Worm (Caenorhabditis elegans): ENCODE measurements around the gene H23N18.6.

H23N18.6 gene

ce11 chrV:4877587-4877986 lies 37.3 kb downstream of the H23N18.6 start, which contains the start of gene T19H12.6:
Gene T19H12.6 (minus strand): TSS chrV:4877687.
- no peak for TF ChIP-seq snu-23 (GFP tag; optimal IDR thresholded peaks at IDR 0.05)
- no peak for TF ChIP-seq nhr-90 (tag; optimal IDR thresholded peaks at IDR 0.05; ENCODE audit: poor library complexity)
- TF ChIP-seq nhr-76 (tag; optimal IDR thresholded peaks at IDR 0.05) = no peak
- no peak for TF ChIP-seq pag-3 (tag; optimal IDR thresholded peaks at IDR 0.05; ENCODE audit: borderline replicate concordance, insufficient read depth)
- TF ChIP-seq skn-1 (tag; optimal IDR thresholded peaks at IDR 0.05) = no peak
- no peak for TF ChIP-seq fkh-8 (tag; optimal IDR thresholded peaks at IDR 0.05)
- TF ChIP-seq pax-3 (tag; optimal IDR thresholded peaks at IDR 0.05) = no peak
- no peak for TF ChIP-seq tbx-2 (tag; optimal IDR thresholded peaks at IDR 0.05)
- TF ChIP-seq fkh-10 (GFP tag; optimal IDR thresholded peaks at IDR 0.05) = no peak
- no peak for TF ChIP-seq hlh-17 (GFP tag; optimal IDR thresholded peaks at IDR 0.05; ENCODE audit: borderline replicate concordance)
- no peak for TF ChIP-seq ceh-82 (tag; optimal IDR thresholded peaks at IDR 0.05)
- TF ChIP-seq nhr-20 (tag; optimal IDR thresholded peaks at IDR 0.05) = no peak

- TF ChIP-seq dsc-1 (tag; optimal IDR thresholded peaks at IDR 0.05) (no peak), elt-3 (tag; optimal IDR thresholded peaks at IDR 0.05) (no peak), ceh-8 (GFP tag; optimal IDR thresholded peaks at IDR 0.05) (no peak), unc-86 (tag; optimal IDR thresholded peaks at IDR 0.05) (no peak), unc-62 (GFP tag; optimal IDR thresholded peaks at IDR 0.05) (no peak), Y116A8C.19 (tag; optimal IDR thresholded peaks at IDR 0.05; ENCODE audit: borderline replicate concordance) (no peak), sptf-1 (tag; optimal IDR thresholded peaks at IDR 0.05) (no peak), nhr-11 (tag; optimal IDR thresholded peaks at IDR 0.05) (no peak), tbx-2 (tag; optimal IDR thresholded peaks at IDR 0.05) (no peak), pag-3 (tag; optimal IDR thresholded peaks at IDR 0.05; ENCODE audit: borderline replicate concordance, insufficient read depth) (no peak), aha-1 (tag; optimal IDR thresholded peaks at IDR 0.05) (no peak), mep-1 (tag; optimal IDR thresholded peaks at IDR 0.05) (no peak), aly-2 (tag; optimal IDR thresholded peaks at IDR 0.05) (no peak), pax-3 (tag; optimal IDR thresholded peaks at IDR 0.05) (no peak), ceh-63 (GFP tag; optimal IDR thresholded peaks at IDR 0.05) (no peak), zip-4 (GFP tag; optimal IDR thresholded peaks at IDR 0.05) (no peak), unc-98 (GFP tag; IDR thresholded peaks at IDR 0.05) (no peak), dpl-1 (GFP tag; optimal IDR thresholded peaks at IDR 0.05) (no peak), lin-13 (GFP tag; optimal IDR thresholded peaks at IDR 0.05) (no peak)
Observed at ce11 chrV:4871992-4872391, 42.9 kb downstream of the H23N18.6 start, which contains the start of gene srd-33. Gene srd-33 (plus strand): TSS chrV:4872292.

ce11 chrV:4870627-4871026 lies 44.3 kb downstream of the H23N18.6 start:
- TF ChIP-seq sox-4 (tag; optimal IDR thresholded peaks at IDR 0.05) (no peak), nhr-11 (tag; optimal IDR thresholded peaks at IDR 0.05) (peak; percentile 68), fkh-8 (tag; optimal IDR thresholded peaks at IDR 0.05) (peak; percentile 58), snu-23 (GFP tag; optimal IDR thresholded peaks at IDR 0.05) (no peak), lin-14 (GFP tag; optimal IDR thresholded peaks at IDR 0.05) (peak; percentile 44), ama-1 (optimal IDR thresholded peaks at IDR 0.05) (no peak), nhr-71 (tag; optimal IDR thresholded peaks at IDR 0.05) (peak; percentile 52), C34B4.2 (tag; optimal IDR thresholded peaks at IDR 0.05) (no peak), tlp-1 (tag; optimal IDR thresholded peaks at IDR 0.05) (no peak), mef-2 (tag; optimal IDR thresholded peaks at IDR 0.05) (no peak), unc-130 (tag; optimal IDR thresholded peaks at IDR 0.05) (no peak), vab-15 (tag; optimal IDR thresholded peaks at IDR 0.05) (no peak), xbp-1 (tag; optimal IDR thresholded peaks at IDR 0.05) (no peak), nhr-28 (tag; optimal IDR thresholded peaks at IDR 0.05) (no peak), aha-1 (tag; optimal IDR thresholded peaks at IDR 0.05) (no peak), hlh-4 (tag; optimal IDR thresholded peaks at IDR 0.05) (peak; percentile 73), zag-1 (tag; optimal IDR thresholded peaks at IDR 0.05) (no peak), swsn-7 (tag; optimal IDR thresholded peaks at IDR 0.05) (no peak), lir-3 (tag; optimal IDR thresholded peaks at IDR 0.05; ENCODE audit: poor library complexity) (no peak), nhr-47 (tag; optimal IDR thresholded peaks at IDR 0.05) (peak; percentile 49), nhr-20 (tag; optimal IDR thresholded peaks at IDR 0.05) (peak; percentile 11), ceh-63 (GFP tag; optimal IDR thresholded peaks at IDR 0.05) (no peak), egl-13 (tag; optimal IDR thresholded peaks at IDR 0.05) (no peak), lin-13 (GFP tag; optimal IDR thresholded peaks at IDR 0.05) (no peak)
